Worm (Caenorhabditis elegans) whole organism, early embryonic: ENCODE data around the gene col-80.

Source experiments
- F13C5.2 ChIP-seq: sonication (generic microtip); optimal IDR thresholded peaks from 2 replicates; lab custom pipeline; 2017; ENCODE audit warnings: mild to moderate bottlenecking, missing genetic modification characterization, inconsistent platforms, missing compliant biosample characterization
- aly-1 ChIP-seq: sonication (generic microtip); optimal IDR thresholded peaks from 2 replicates; lab custom pipeline; 2016; ENCODE audit warnings: missing genetic modification characterization, missing compliant biosample characterization
- ama-1 ChIP-seq: fragments of 150-350 bp; optimal IDR thresholded peaks from 2 replicates; lab custom pipeline; 2014
- ets-7 ChIP-seq: sonication (generic microtip); optimal IDR thresholded peaks from 2 replicates; lab custom pipeline; 2016; ENCODE audit warnings: missing genotype, missing genetic modification characterization, missing compliant biosample characterization
- flt-1 ChIP-seq: fragments of 200-800 bp; sonication (Bioruptor generic); IDR thresholded peaks from 2 replicates; pipeline ENCODE4 v1.3.6; 2022; ENCODE audit warnings: missing genetic modification characterization, missing compliant biosample characterization
- hmbx-1 ChIP-seq: sonication (generic microtip); optimal IDR thresholded peaks from 2 replicates; lab custom pipeline; 2016; ENCODE audit warnings: mild to moderate bottlenecking, missing genetic modification characterization, missing compliant biosample characterization
- hnd-1 ChIP-seq: sonication (generic microtip); optimal IDR thresholded peaks from 2 replicates; lab custom pipeline; 2016; ENCODE audit warnings: missing genetic modification characterization, missing compliant biosample characterization
- scrt-1 ChIP-seq: fragments of 200-800 bp; sonication (Bioruptor generic); IDR thresholded peaks from 2 replicates; pipeline ENCODE4 v1.3.6; 2022; ENCODE audit warnings: missing genetic modification characterization, missing compliant biosample characterization
- tbx-11 ChIP-seq: fragments of 200-800 bp; sonication (Bioruptor generic); IDR thresholded peaks from 2 replicates; pipeline ENCODE4 v1.3.6; 2022; ENCODE audit warnings: missing genetic modification characterization, missing compliant biosample characterization

DNA sequence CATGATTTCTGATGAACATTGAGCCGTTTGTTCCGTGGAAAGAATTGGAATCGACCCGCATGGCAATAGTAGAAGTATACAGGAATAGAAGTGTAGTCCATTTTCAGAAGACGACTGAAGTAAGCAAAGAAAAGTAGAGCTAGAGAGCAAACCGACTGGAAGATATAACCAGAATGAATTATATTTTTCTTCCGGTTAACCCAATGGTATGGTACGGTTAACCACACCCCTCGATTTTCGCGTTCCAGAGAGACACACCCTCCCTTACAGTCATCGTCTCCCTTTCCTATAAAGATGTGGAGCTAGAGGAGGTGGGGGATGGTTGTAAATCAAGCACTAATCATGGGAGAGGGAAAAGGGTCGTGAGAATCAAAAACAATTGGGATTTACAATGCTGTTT lies 16.1 kb downstream of the col-80 start, which contains the start of gene C09G5.14:
- TF ChIP-seq tbx-11: no peak
- no peak for TF ChIP-seq aly-1 (tag; lab: Kevin White, UChicago)
- TF ChIP-seq ets-7: no peak
- no peak for TF ChIP-seq flt-1 (GFP tag; lab: Robert Waterston, UW)
- TF ChIP-seq scrt-1: no peak
- no peak for TF ChIP-seq hmbx-1
- no peak for TF ChIP-seq ama-1 (lab: Kevin White, UChicago)
- TF ChIP-seq F13C5.2 (tag; lab: Kevin White, UChicago): no peak
- no peak for TF ChIP-seq hnd-1 (tag; lab: Kevin White, UChicago)
